Worm (Caenorhabditis elegans): Measurements from ENCODE around the gene C30G4.2.

DNA sequence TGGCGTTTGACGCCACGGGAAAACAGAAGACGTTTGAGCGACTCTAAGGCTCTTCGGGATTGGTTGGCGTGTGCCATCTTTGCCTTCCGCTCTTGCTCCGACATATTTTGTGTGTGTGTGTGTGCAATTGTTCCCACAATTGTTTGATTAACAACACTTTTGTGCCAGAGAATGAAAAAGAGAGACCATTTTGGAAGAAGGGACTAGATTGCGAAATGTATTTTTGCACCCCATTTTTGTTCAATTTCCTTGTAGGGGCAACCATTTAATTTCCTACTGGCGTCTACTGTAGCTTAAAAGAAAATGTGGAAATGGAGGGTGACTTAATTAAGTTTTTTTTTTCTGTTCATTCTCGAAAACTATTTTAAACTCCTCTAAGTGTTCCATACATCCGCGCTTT, 43.3 kb downstream of the C30G4.2 start:
- TF ChIP-seq mls-2 (tag; optimal IDR thresholded peaks at IDR 0.05) (no peak), nhr-76 (tag; optimal IDR thresholded peaks at IDR 0.05) (no peak), tbx-8 (GFP tag; optimal IDR thresholded peaks at IDR 0.05) (no peak), lsy-2 (tag; optimal IDR thresholded peaks at IDR 0.05) (no peak), unc-39 (tag; optimal IDR thresholded peaks at IDR 0.05) (no peak), unc-62 (GFP tag; optimal IDR thresholded peaks at IDR 0.05) (no peak), sem-2 (GFP tag; optimal IDR thresholded peaks at IDR 0.05) (no peak), ztf-11 (tag; optimal IDR thresholded peaks at IDR 0.05) (no peak)

Data from whole organism, mixed stage, embryonic.